Fruit fly (Drosophila melanogaster) whole organism, wandering third instar larva: ENCODE results near the gene CG42788.

Source experiments
- Abd-B ChIP-seq: fragments of >200 bp; optimal IDR thresholded peaks from 2 replicates; lab custom pipeline; 2017; ENCODE audit warnings: missing biosample characterization, missing genetic modification characterization
- CG32264 ChIP-seq: fragments of 200-800 bp; sonication (Bioruptor generic); optimal IDR thresholded peaks from 2 replicates; lab custom pipeline; 2016; ENCODE audit warnings: missing biosample characterization, missing genetic modification characterization
- CG9705 ChIP-seq: fragments of 200-800 bp; sonication (Bioruptor generic); optimal IDR thresholded peaks from 2 replicates; lab custom pipeline; 2018; ENCODE audit warnings: missing biosample characterization, mild to moderate bottlenecking, missing genetic modification characterization
- CrebA ChIP-seq: fragments of 200-800 bp; sonication (Bioruptor generic); optimal IDR thresholded peaks from 2 replicates; lab custom pipeline; 2016; ENCODE audit warnings: missing biosample characterization, mild to moderate bottlenecking, missing genetic modification characterization, borderline replicate concordance
- Dfd ChIP-seq: fragments of >200 bp; optimal IDR thresholded peaks from 2 replicates; lab custom pipeline; 2017; ENCODE audit warnings: missing biosample characterization, missing genetic modification characterization
- Dif ChIP-seq: fragments of 200-275, 200-300 bp; sonication (Bioruptor generic); optimal IDR thresholded peaks from 2 replicates; lab custom pipeline; 2018; ENCODE audit warnings: missing biosample characterization, missing genetic modification characterization; ENCODE audit not compliant: partially characterized antibody
- GATAd ChIP-seq: sonication (Bioruptor generic); optimal IDR thresholded peaks from 2 replicates; lab custom pipeline; 2016; ENCODE audit warnings: missing biosample characterization, missing genetic modification characterization
- HLH106 ChIP-seq: fragments of 200-800 bp; optimal IDR thresholded peaks from 3 replicates; lab custom pipeline; 2019; ENCODE audit warnings: missing biosample characterization, mild to moderate bottlenecking, missing genetic modification characterization, moderate library complexity
- Hnf4 ChIP-seq: fragments of 200-800 bp; sonication (Bioruptor generic); optimal IDR thresholded peaks from 2 replicates; lab custom pipeline; 2016; ENCODE audit warnings: missing biosample characterization, mild to moderate bottlenecking, missing genetic modification characterization
- Hr78 ChIP-seq: fragments of >200 bp; optimal IDR thresholded peaks from 2 replicates; lab custom pipeline; 2017; ENCODE audit warnings: missing biosample characterization, missing genetic modification characterization
- Hr83 ChIP-seq: fragments of 200-300 bp; sonication (Bioruptor generic); optimal IDR thresholded peaks from 2 replicates; lab custom pipeline; 2016; ENCODE audit warnings: missing biosample characterization, mild to moderate bottlenecking, missing genetic modification characterization, moderate library complexity; ENCODE audit not compliant: poor library complexity, severe bottlenecking
- Jra ChIP-seq: sonication (Bioruptor generic); optimal IDR thresholded peaks from 2 replicates; lab custom pipeline; 2016; ENCODE audit warnings: missing biosample characterization, missing genetic modification characterization
- Mio ChIP-seq: sonication (Bioruptor generic); optimal IDR thresholded peaks from 2 replicates; lab custom pipeline; 2016; ENCODE audit warnings: missing biosample characterization, missing genetic modification characterization
- Myc ChIP-seq: fragments of >200 bp; optimal IDR thresholded peaks from 2 replicates; lab custom pipeline; 2017
- N ChIP-seq: fragments of >200 bp; optimal IDR thresholded peaks from 2 replicates; lab custom pipeline; 2018; ENCODE audit warnings: missing biosample characterization, missing external identifiers, missing genetic modification characterization
- OdsH ChIP-seq: fragments of 200-800 bp; sonication (Bioruptor generic); optimal IDR thresholded peaks from 2 replicates; lab custom pipeline; 2016; ENCODE audit warnings: missing biosample characterization, mild to moderate bottlenecking, missing genetic modification characterization
- Rel ChIP-seq, 2 experiments: fragments of 200-800 bp; sonication (Bioruptor generic) in 1 of 2; optimal IDR thresholded peaks; 2 replicates in 1 of 2; 3 replicates in 1 of 2; lab custom pipeline; 2016 to 2019; ENCODE audit warnings: mild to moderate bottlenecking in 2 of 2, missing biosample characterization in 2 of 2, missing genetic modification characterization in 2 of 2, moderate library complexity in 1 of 2
- Sp1 ChIP-seq: fragments of 200-800 bp; sonication (Bioruptor generic); optimal IDR thresholded peaks from 3 replicates; lab custom pipeline; 2019; ENCODE audit warnings: missing biosample characterization, mild to moderate bottlenecking, missing genetic modification characterization, moderate library complexity
- br ChIP-seq: fragments of 200-800 bp; sonication (Bioruptor generic); optimal IDR thresholded peaks from 2 replicates; lab custom pipeline; 2016; ENCODE audit warnings: missing biosample characterization, missing genetic modification characterization
- brk ChIP-seq: fragments of 200-800 bp; sonication (Bioruptor generic); optimal IDR thresholded peaks from 2 replicates; lab custom pipeline; 2016; ENCODE audit warnings: missing biosample characterization, mild to moderate bottlenecking, missing genetic modification characterization
- dmrt93B ChIP-seq: fragments of 200-800 bp; sonication (Bioruptor generic); optimal IDR thresholded peaks from 2 replicates; lab custom pipeline; 2018; ENCODE audit warnings: missing biosample characterization, mild to moderate bottlenecking, missing genetic modification characterization
- dsf ChIP-seq: sonication (Bioruptor generic); optimal IDR thresholded peaks from 2 replicates; lab custom pipeline; 2016; ENCODE audit warnings: missing biosample characterization, missing genetic modification characterization, borderline replicate concordance
- ey ChIP-seq: fragments of 200-800 bp; sonication (Bioruptor generic); optimal IDR thresholded peaks from 2 replicates; lab custom pipeline; 2016; ENCODE audit warnings: missing biosample characterization, missing genetic modification characterization
- foxo ChIP-seq, 2 experiments: fragments of 200-800 bp; sonication (Bioruptor generic); optimal IDR thresholded peaks; 2 replicates in 1 of 2; 3 replicates in 1 of 2; lab custom pipeline; 2016 to 2017; ENCODE audit warnings: missing biosample characterization in 2 of 2, missing genetic modification characterization in 2 of 2
- fru ChIP-seq: fragments of 200-800 bp; sonication (Bioruptor generic); optimal IDR thresholded peaks from 3 replicates; lab custom pipeline; 2016; ENCODE audit warnings: missing biosample characterization, mild to moderate bottlenecking, missing genetic modification characterization
- h ChIP-seq: fragments of 200-800 bp; sonication (Bioruptor generic); optimal IDR thresholded peaks from 3 replicates; lab custom pipeline; 2016; ENCODE audit warnings: missing biosample characterization, mild to moderate bottlenecking, missing genetic modification characterization
- jim ChIP-seq: fragments of 175-275, 200-325 bp; sonication (Bioruptor generic); optimal IDR thresholded peaks from 2 replicates; lab custom pipeline; 2016; ENCODE audit warnings: missing biosample characterization, mild to moderate bottlenecking, missing genetic modification characterization
- pan ChIP-seq: fragments of >200 bp; optimal IDR thresholded peaks from 2 replicates; lab custom pipeline; 2017
- psq ChIP-seq: fragments of 200-800 bp; sonication (Bioruptor generic); optimal IDR thresholded peaks from 3 replicates; lab custom pipeline; 2017; ENCODE audit warnings: missing biosample characterization, mild to moderate bottlenecking, missing genetic modification characterization, moderate library complexity
- rgr ChIP-seq: fragments of 200-800 bp; sonication (Bioruptor generic); optimal IDR thresholded peaks from 3 replicates; lab custom pipeline; 2016; ENCODE audit warnings: missing biosample characterization, mild to moderate bottlenecking, missing genetic modification characterization
- sage ChIP-seq: fragments of 200-800 bp; sonication (Bioruptor generic); optimal IDR thresholded peaks from 2 replicates; lab custom pipeline; 2016; ENCODE audit warnings: missing biosample characterization, mild to moderate bottlenecking, missing genetic modification characterization
- sv ChIP-seq: fragments of 200-800 bp; sonication (Bioruptor generic); optimal IDR thresholded peaks from 3 replicates; lab custom pipeline; 2016; ENCODE audit warnings: missing biosample characterization, missing genetic modification characterization
- usp ChIP-seq: fragments of >200 bp; optimal IDR thresholded peaks from 2 replicates; lab custom pipeline; 2017; ENCODE audit warnings: missing biosample characterization, missing genetic modification characterization

The CG42788 gene

dm6 chr3R:15123036-15123715, 8.6 kb downstream of the CG42788 start:
- no peak for TF ChIP-seq CG9705 (GFP tag; lab: Kevin White, UChicago)
- no peak for TF ChIP-seq N (GFP tag; lab: Kevin White, UChicago)
- no peak for TF ChIP-seq dmrt93B (GFP tag; lab: Kevin White, UChicago)
- no peak for TF ChIP-seq Hnf4 (GFP tag; lab: Kevin White, UChicago)
- TF ChIP-seq jim (GFP tag; lab: Kevin White, UChicago): no peak
- TF ChIP-seq Hr78 (GFP tag; lab: Kevin White, UChicago): no peak
- TF ChIP-seq ey: no peak
- no peak for TF ChIP-seq sage (GFP tag; lab: Kevin White, UChicago)

DNA sequence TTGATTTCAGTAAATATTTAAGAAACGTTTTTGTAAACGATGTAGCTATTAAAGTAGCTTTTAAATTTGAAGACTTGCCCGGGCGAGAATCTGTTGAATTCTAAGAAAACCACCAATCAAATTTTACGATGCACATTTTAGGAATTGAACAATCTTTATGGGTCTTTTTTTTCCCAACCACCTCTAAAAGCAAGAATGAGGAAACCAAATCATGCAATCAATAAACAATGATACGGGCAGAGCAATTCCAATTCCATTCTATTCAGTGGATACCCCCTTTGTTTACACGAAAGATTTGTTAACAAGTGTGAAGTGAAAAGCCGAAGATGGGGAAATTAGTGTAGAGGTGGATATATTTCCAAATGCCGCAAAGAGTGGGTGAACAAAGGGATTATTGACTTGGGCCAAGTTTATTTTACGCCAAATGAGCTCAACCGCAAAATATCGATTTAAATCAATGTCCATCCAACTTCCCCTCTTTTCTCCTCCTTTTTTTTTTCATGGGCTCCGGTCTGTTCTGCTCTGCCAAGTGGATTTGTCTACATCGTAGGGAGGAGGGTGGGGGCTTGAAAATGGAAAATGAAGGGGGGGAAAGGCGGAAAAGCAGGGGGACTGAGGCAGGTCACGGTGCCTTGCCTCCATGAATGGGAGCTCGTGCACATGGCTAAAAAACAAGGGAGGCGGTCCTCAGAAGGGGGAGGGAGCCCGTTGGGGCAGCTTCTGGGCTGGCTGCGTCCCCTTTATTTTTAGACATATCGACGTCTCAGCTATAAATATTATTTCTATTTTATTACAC, 9.9 kb downstream of the CG42788 start:
- no peak for TF ChIP-seq CrebA (GFP tag; lab: Kevin White, UChicago)
- TF ChIP-seq rgr: no peak
- no peak for TF ChIP-seq sage (GFP tag; lab: Kevin White, UChicago)
- no peak for TF ChIP-seq Hnf4 (GFP tag; lab: Kevin White, UChicago)
- TF ChIP-seq Myc (lab: Kevin White, UChicago): no peak
- TF ChIP-seq CG9705 (GFP tag; lab: Kevin White, UChicago): no peak
- TF ChIP-seq dmrt93B (GFP tag; lab: Kevin White, UChicago): no peak
- TF ChIP-seq jim (GFP tag; lab: Kevin White, UChicago): no peak
- no peak for TF ChIP-seq fru
- no peak for TF ChIP-seq sv (GFP tag; lab: Kevin White, UChicago)
- TF ChIP-seq Abd-B (GFP tag; lab: Kevin White, UChicago): no peak
- TF ChIP-seq Dif (GFP tag; lab: Kevin White, UChicago): no peak

DNA sequence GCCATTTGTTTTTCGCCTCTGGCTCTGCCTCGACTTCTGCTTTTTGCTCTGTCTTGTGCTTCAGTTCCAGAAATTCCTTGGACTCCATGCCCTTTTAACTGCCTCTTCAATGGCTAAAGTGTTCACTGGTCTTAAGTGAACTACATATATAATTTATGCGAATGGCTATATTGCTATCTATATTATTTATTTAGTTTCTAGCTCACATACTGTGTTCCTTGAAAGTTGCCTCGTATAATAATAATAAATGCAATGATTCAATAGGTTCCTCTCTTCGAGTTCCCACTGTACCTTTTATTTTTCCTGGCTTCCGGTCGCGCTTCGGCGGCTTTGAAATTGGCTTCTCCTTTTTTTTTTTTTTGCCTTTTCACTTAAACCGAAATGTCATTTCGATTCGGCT, 12.0 kb downstream of the CG42788 start:
- TF ChIP-seq N (GFP tag; lab: Kevin White, UChicago): no peak
- no peak for TF ChIP-seq dsf (GFP tag; lab: Kevin White, UChicago)
- no peak for TF ChIP-seq psq (GFP tag; lab: Kevin White, UChicago)
- no peak for TF ChIP-seq foxo (GFP tag; optimal IDR thresholded peaks at IDR 0.05; lab: Kevin White, UChicago)
- no peak for TF ChIP-seq HLH106 (tag; lab: Kevin White, UChicago)
- TF ChIP-seq brk (GFP tag; lab: Kevin White, UChicago): no peak
- TF ChIP-seq usp (GFP tag; lab: Kevin White, UChicago): no peak
- no peak for TF ChIP-seq GATAd (GFP tag; lab: Kevin White, UChicago)
- no peak for TF ChIP-seq Hr83
- no peak for TF ChIP-seq Jra (GFP tag; lab: Kevin White, UChicago)
- TF ChIP-seq CG32264 (GFP tag; lab: Kevin White, UChicago): no peak
- TF ChIP-seq h (GFP tag; lab: Kevin White, UChicago): no peak
- TF ChIP-seq CG9705 (GFP tag; lab: Kevin White, UChicago): no peak

- TF ChIP-seq brk (GFP tag; lab: Kevin White, UChicago) (no peak), Abd-B (GFP tag; lab: Kevin White, UChicago) (no peak), br (GFP tag; lab: Kevin White, UChicago) (no peak)
Measured at dm6 chr3R:15117765-15118164, 14.0 kb downstream of the CG42788 start.

DNA sequence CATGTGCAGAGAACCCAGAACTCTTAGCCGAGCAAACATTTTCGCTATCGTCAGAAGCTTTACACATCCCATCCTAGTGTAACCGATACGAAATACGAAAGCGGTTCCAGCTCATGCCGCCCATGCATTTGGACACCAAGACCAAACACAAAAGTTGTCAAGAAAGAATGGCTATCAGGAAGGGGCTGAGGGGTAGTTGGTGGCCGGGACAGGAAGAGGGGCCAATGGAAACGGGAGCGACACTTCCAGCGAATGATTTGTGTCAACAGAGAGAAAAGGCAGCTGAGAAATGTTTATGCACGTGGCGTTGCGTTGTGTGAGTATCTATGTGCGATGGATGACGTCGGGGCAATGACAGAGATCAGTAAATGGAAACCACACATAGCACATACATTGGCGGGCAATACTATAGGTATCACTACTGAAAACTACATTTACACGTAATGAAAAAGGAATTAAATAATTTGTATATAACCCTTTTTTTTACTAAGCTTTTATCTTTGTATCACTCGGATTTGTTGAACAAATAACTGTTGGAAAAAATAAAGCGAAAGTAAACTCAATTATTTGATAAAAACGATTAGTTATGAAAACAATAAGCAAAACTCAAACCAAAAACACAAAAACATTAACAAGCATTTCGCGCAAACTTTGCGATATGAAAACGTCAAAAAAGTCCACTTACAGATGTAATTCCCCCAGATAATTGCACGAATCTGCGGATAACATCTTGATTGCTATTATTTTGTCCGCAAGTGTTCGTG, 17.1 kb downstream of the CG42788 start:
- no peak for TF ChIP-seq Myc (lab: Kevin White, UChicago)
- TF ChIP-seq dsf (GFP tag; lab: Kevin White, UChicago): no peak
- TF ChIP-seq Dif (GFP tag; lab: Kevin White, UChicago): no peak
- no peak for TF ChIP-seq CG9705 (GFP tag; lab: Kevin White, UChicago)
- TF ChIP-seq OdsH: no peak
- TF ChIP-seq Rel (GFP tag; optimal IDR thresholded peaks at IDR 0.05; lab: Kevin White, UChicago): no peak
- no peak for TF ChIP-seq Rel (tag; optimal IDR thresholded peaks at IDR 0.05; lab: Kevin White, UChicago)
- no peak for TF ChIP-seq Mio
- no peak for TF ChIP-seq Sp1 (GFP tag; lab: Kevin White, UChicago)
- TF ChIP-seq CG32264 (GFP tag; lab: Kevin White, UChicago): no peak
- no peak for TF ChIP-seq N (GFP tag; lab: Kevin White, UChicago)
- TF ChIP-seq CrebA (GFP tag; lab: Kevin White, UChicago): no peak
- TF ChIP-seq fru: no peak
- TF ChIP-seq pan: no peak
- TF ChIP-seq Dfd (GFP tag; lab: Kevin White, UChicago): no peak
- TF ChIP-seq foxo (GFP tag; optimal IDR thresholded peaks at IDR 0.05; lab: Kevin White, UChicago): no peak
- no peak for TF ChIP-seq GATAd (GFP tag; lab: Kevin White, UChicago)
